Fruit fly (Drosophila melanogaster) Kc167 (cell line): ENCODE results near the gene Trxr1.

Experiments used
- Myc ChIP-seq: fragments of >200 bp; optimal IDR thresholded peaks from 2 replicates; lab custom pipeline; 2017; ENCODE audit warnings: missing external identifiers
- Sin3A ChIP-seq: fragments of >200 bp; optimal IDR thresholded peaks from 2 replicates; lab custom pipeline; 2018; ENCODE audit warnings: missing external identifiers
- h ChIP-seq: fragments of >200 bp; optimal IDR thresholded peaks from 3 replicates; lab custom pipeline; 2018; ENCODE audit warnings: missing external identifiers
- insv ChIP-seq: fragments of >200 bp; optimal IDR thresholded peaks from 3 replicates; lab custom pipeline; 2018; ENCODE audit warnings: missing external identifiers
- psq ChIP-seq: fragments of >200 bp; optimal IDR thresholded peaks from 2 replicates; lab custom pipeline; 2017; ENCODE audit warnings: missing external identifiers
- ttk ChIP-seq: sonication (Bioruptor generic); optimal IDR thresholded peaks from 2 replicates; lab custom pipeline; 2017; ENCODE audit warnings: missing external identifiers

Gene Trxr1

DNA sequence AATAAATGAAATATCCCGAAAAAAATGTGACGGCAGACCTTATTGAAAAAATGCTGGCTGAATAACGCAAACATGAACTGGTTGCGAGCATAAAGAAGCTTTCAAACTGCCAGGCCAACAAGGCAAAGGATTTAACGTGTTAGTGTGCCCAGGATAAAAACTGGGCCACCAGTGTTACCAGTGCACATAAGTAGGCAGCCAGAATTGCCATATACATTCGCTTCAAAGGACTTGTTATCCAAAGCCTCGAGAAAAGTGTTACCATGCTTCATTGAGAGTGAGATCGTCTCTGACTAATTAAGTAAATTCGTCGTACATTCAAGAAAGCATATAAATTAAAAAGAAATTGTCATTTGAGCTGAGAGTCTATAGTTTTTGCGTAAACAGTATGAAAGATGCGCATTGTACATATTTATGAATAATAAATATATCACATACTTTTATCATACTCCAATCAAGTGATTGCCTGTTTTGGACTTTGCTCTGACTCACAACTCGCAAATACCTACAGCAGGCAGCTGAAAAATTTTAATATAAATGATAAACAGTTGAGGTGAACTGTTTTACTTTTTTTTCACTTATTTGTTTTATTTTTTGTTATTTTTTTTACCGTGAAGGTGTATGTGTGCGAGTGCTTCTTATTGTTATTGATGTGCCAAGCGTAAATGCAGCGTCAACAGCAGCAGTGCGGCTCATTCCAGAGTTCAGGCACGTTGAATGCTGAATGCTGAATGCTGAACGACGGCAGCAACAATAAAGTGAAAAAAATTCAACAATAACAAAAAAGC is 10.9 kb upstream of the Trxr1 start:
- TF ChIP-seq insv (lab: Kevin White, UChicago) = no peak
- TF ChIP-seq psq (lab: Kevin White, UChicago) = no peak
- TF ChIP-seq ttk (lab: Kevin White, UChicago) = no peak
- TF ChIP-seq h (lab: Kevin White, UChicago) = no peak
- no peak for TF ChIP-seq Myc (lab: Kevin White, UChicago)
- no peak for TF ChIP-seq Sin3A (lab: Kevin White, UChicago)

- TF ChIP-seq Myc (lab: Kevin White, UChicago) (no peak), h (lab: Kevin White, UChicago) (no peak), Sin3A (lab: Kevin White, UChicago) (no peak), psq (lab: Kevin White, UChicago) (no peak), insv (lab: Kevin White, UChicago) (no peak), ttk (lab: Kevin White, UChicago) (no peak)
These were observed 9.2 kb upstream of the Trxr1 start for dm6 chrX:8233167-8233566.

dm6 chrX:8233915-8234565 is 8.3 kb upstream of the Trxr1 start:
- no peak for TF ChIP-seq Myc (lab: Kevin White, UChicago)
- no peak for TF ChIP-seq ttk (lab: Kevin White, UChicago)
- TF ChIP-seq insv (lab: Kevin White, UChicago) = no peak
- no peak for TF ChIP-seq Sin3A (lab: Kevin White, UChicago)
- TF ChIP-seq psq (lab: Kevin White, UChicago) = no peak

dm6 chrX:8240431-8240830 is 1.9 kb upstream of the Trxr1 start, which contains the start of gene CG2147:
CG2147 (plus strand) TSS chrX:8240684.
- TF ChIP-seq Myc (lab: Kevin White, UChicago) (no peak), h (lab: Kevin White, UChicago) (no peak)

DNA sequence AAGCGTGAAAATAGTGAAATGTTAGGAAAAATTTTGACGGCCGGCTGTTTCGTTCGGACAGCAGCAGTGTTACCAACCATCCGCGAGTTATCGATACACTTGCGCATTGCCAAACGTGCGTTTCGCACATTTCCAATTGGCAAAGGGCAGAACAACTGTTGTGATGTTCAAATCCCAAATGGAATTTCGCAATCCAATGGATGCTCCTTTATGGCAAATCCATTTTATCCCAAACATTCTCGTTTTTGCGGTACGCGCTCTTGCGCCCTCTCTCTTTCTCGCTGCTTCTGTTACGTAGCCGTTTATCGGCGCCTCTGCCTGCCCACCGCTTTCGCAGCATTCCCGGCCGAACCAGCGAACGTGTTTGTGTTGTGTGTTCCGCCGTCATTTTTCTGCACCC is 923 bp downstream of the Trxr1 start:
- TF ChIP-seq insv (lab: Kevin White, UChicago) = no peak
- no peak for TF ChIP-seq psq (lab: Kevin White, UChicago)
- TF ChIP-seq h (lab: Kevin White, UChicago) = no peak
- TF ChIP-seq ttk (lab: Kevin White, UChicago) = no peak
- TF ChIP-seq Myc (lab: Kevin White, UChicago) = no peak
- no peak for TF ChIP-seq Sin3A (lab: Kevin White, UChicago)

dm6 chrX:8243966-8244895 is 1.9 kb downstream of the Trxr1 start, which contains the start of gene sni:
sni (minus strand) TSS chrX:8244016.
- TF ChIP-seq ttk (lab: Kevin White, UChicago) (no peak), Sin3A (lab: Kevin White, UChicago) (no peak), Myc (lab: Kevin White, UChicago) (no peak), insv (lab: Kevin White, UChicago) (no peak)

DNA sequence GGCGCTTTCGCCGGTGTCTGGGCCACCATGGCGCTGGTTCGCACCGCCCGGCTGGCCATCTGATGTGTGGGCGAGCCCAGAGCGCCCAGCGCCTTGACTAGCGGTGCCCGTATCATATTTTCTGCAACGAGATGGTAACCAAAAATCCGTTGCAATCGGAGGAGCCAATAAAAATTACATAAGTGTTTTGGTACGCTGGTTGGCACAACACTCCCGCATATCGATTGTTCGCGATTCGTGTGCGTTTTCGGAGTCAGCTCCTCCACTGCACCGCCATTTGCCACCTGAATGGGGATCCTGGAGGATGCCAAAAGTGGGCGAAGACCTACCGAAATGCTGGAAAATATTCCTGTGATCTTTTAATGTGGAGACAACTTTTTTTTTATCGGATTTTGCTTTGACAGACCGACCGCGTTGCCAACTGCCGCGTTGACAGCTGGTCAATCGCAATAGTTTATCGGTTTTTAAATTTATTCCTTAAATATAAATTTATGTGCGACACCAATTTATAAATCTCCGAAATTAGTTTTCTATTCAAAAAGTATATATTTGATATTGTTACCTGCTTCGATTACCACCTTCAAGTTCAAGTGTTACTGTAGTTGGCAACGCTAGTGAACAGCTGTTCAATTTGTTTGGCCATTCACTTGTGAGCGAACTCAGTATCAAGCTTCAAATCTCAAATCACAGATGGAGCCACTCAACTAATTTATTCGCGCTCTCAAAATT is 9.1 kb downstream of the Trxr1 start, which contains the start of gene ND-75:
Gene ND-75, minus strand, starts transcription at position 420 of the 729 bp plus-strand sequence.
- TF ChIP-seq psq (lab: Kevin White, UChicago) (no peak), h (lab: Kevin White, UChicago) (no peak), ttk (lab: Kevin White, UChicago) (no peak), Sin3A (lab: Kevin White, UChicago) (no peak), Myc (lab: Kevin White, UChicago) (no peak)

dm6 chrX:8252284-8252886 is 10.1 kb downstream of the Trxr1 start, which contains the start of gene CG1632:
CG1632 (plus strand) TSS chrX:8252670.
- no peak for TF ChIP-seq Myc (lab: Kevin White, UChicago)
- no peak for TF ChIP-seq h (lab: Kevin White, UChicago)
- no peak for TF ChIP-seq ttk (lab: Kevin White, UChicago)
- no peak for TF ChIP-seq Sin3A (lab: Kevin White, UChicago)
- no peak for TF ChIP-seq psq (lab: Kevin White, UChicago)

DNA sequence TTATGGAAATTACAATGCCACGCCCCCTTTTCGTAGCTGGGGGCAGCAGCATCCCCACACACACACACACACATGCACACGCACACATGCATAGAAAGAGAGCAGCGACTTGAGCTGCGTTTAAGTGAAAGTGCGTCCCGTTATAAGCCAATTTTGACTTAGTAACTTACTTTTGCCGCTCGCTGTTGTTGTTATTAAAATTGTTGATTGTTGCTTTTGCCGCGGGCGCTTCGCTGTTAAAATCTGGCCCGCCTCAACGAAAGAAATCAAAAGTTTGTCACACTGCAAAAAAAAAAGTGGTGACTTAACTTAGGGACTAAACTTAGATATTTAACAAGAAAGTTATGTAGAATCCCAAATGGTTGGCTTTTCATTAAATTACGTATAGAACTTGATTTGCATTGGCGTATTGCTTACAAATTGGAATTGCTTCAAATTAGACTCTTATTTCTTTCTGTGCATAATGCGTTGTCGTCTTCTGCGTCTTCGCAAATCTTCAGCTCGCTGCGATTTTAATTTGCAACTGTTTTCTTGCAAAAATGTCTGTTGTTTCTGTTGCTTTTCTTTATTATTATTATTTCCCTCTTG is 12.5 kb downstream of the Trxr1 start:
- TF ChIP-seq insv (lab: Kevin White, UChicago) (no peak), h (lab: Kevin White, UChicago) (no peak), psq (lab: Kevin White, UChicago) (no peak), ttk (lab: Kevin White, UChicago) (no peak), Sin3A (lab: Kevin White, UChicago) (no peak), Myc (lab: Kevin White, UChicago) (no peak)
